Worm (Caenorhabditis elegans) whole organism, L4 larva: ENCODE measurements around the gene lgc-48.

ENCODE experiments used
- F10B5.3 ChIP-seq: sonication (generic microtip); optimal IDR thresholded peaks from 2 replicates; lab custom pipeline; 2016; ENCODE audit warnings: mild to moderate bottlenecking, missing genetic modification characterization, missing compliant biosample characterization
- ZK546.5 ChIP-seq, 2 experiments: sonication (generic microtip); optimal IDR thresholded peaks; 2 replicates each; lab custom pipeline; 2017; ENCODE audit warnings: missing biosample characterization in 2 of 2, missing genetic modification characterization in 2 of 2
- ces-1 ChIP-seq: fragments of 150-350 bp; sonication (generic microtip); optimal IDR thresholded peaks from 4 replicates; lab custom pipeline; 2014; ENCODE audit warnings: missing biosample characterization, missing genetic modification reagents, missing genetic modification characterization
- lin-13 ChIP-seq: fragments of 150-350 bp; optimal IDR thresholded peaks from 2 replicates; lab custom pipeline; 2014; ENCODE audit warnings: missing biosample characterization, missing genetic modification reagents, missing genetic modification characterization
- lin-39 ChIP-seq: fragments of 150-350 bp; optimal IDR thresholded peaks from 2 replicates; lab custom pipeline; 2014; ENCODE audit warnings: missing biosample characterization, missing genetic modification reagents, missing genetic modification characterization
- lir-3 ChIP-seq: sonication (generic microtip); optimal IDR thresholded peaks from 2 replicates; lab custom pipeline; 2016; ENCODE audit warnings: mild to moderate bottlenecking, missing genetic modification characterization, missing compliant biosample characterization
- nhr-11 ChIP-seq: fragments of 150-350 bp; optimal IDR thresholded peaks from 2 replicates; lab custom pipeline; 2014; ENCODE audit warnings: missing biosample characterization, missing genetic modification characterization
- nhr-237 ChIP-seq: sonication (generic microtip); optimal IDR thresholded peaks from 2 replicates; lab custom pipeline; 2017; ENCODE audit warnings: missing biosample characterization, missing genetic modification characterization
- nhr-25 ChIP-seq: sonication (generic microtip); optimal IDR thresholded peaks from 2 replicates; lab custom pipeline; 2017; ENCODE audit warnings: missing genetic modification characterization, mild to moderate bottlenecking, missing compliant biosample characterization, antibody characterized with exemption, moderate library complexity, borderline replicate concordance; ENCODE audit not compliant: insufficient read depth
- pha-4 ChIP-seq, 2 experiments: fragments of 150-350 bp in 1 of 2; fragments of 200-800 bp in 1 of 2; sonication (Bioruptor generic) in 1 of 2; IDR thresholded peaks in 1 of 2; optimal IDR thresholded peaks in 1 of 2; 2 replicates each; pipeline versions ENCODE4 v1.3.6 to Lab custom; 2014 to 2022; ENCODE audit warnings: missing genetic modification characterization in 2 of 2, missing genetic modification reagents in 2 of 2, missing biosample characterization in 1 of 2, missing compliant biosample characterization in 1 of 2
- pqm-1 ChIP-seq: sonication (generic microtip); optimal IDR thresholded peaks from 2 replicates; lab custom pipeline; 2017; ENCODE audit warnings: missing biosample characterization, missing genetic modification characterization
- tag-97 ChIP-seq: fragments of 200-800 bp; sonication (Bioruptor generic); IDR thresholded peaks from 2 replicates; pipeline ENCODE4 v1.3.6; 2022; ENCODE audit warnings: missing genetic modification characterization, missing compliant biosample characterization
- unc-62 ChIP-seq, 3 experiments: fragments of 150-350 bp in 1 of 3; sonication (generic microtip); optimal IDR thresholded peaks in 2 of 3; peaks in 1 of 3; 1 replicate in 1 of 3; 2 replicates in 2 of 3; lab custom pipeline; 2014 to 2017; ENCODE audit warnings: missing biosample characterization in 3 of 3, missing genetic modification characterization in 3 of 3, missing genetic modification reagents in 3 of 3, missing genotype in 1 of 3

DNA sequence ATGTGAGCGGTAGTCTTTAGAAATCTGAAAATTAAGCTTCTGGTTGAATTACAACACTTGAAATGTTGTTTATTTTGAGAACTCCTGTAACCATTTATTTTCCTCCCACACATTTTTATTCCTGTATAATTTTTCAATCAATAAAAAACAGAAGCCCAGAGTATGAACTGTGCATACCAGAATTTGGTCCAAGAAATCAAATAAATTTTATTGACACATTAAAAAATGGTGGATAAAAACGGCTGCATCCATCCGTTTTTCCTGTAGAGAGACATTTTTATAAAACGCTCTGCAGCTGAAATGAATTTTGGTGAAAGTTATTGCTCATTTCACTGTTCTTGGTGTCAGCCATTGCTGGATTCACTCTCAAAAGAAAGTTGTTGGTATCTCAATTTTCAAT is 42.8 kb upstream of the lgc-48 start, which contains the start of gene C26E1.1:
- TF ChIP-seq ces-1 (GFP tag; lab: Kevin White, UChicago) (no peak), pqm-1 (tag; lab: Kevin White, UChicago) (no peak), nhr-237 (tag; lab: Kevin White, UChicago) (no peak), ZK546.5 (tag; optimal IDR thresholded peaks at IDR 0.05; lab: Kevin White, UChicago) (no peak), pha-4 (GFP tag; IDR thresholded peaks at IDR 0.05; lab: Robert Waterston, UW) (no peak), pha-4 (tag; optimal IDR thresholded peaks at IDR 0.05; lab: Kevin White, UChicago) (no peak), nhr-11 (tag; lab: Kevin White, UChicago) (no peak), unc-62 (GFP tag; optimal IDR thresholded peaks at IDR 0.05 in 1 of 2; lab: Kevin White, UChicago) (no peak), unc-62 (tag; optimal IDR thresholded peaks at IDR 0.05; lab: Kevin White, UChicago) (no peak), lir-3 (tag; lab: Kevin White, UChicago) (no peak), lin-13 (no peak), nhr-25 (no peak), F10B5.3 (tag; lab: Kevin White, UChicago) (no peak), lin-39 (tag; lab: Kevin White, UChicago) (no peak), tag-97 (no peak)
